Fruit fly (Drosophila melanogaster) whole organism, prepupa: ENCODE results near the gene Ubr3.

Experiments used
- CG10631 ChIP-seq: fragments of 200-800 bp; sonication (Bioruptor generic); optimal IDR thresholded peaks from 2 replicates; lab custom pipeline; 2016; ENCODE audit warnings: missing biosample characterization, missing genetic modification characterization
- CG10669 ChIP-seq: fragments of 200-800 bp; sonication (Bioruptor generic); optimal IDR thresholded peaks from 3 replicates; lab custom pipeline; 2018; ENCODE audit warnings: missing biosample characterization, mild to moderate bottlenecking, missing genetic modification characterization, moderate library complexity
- CG11294 ChIP-seq: fragments of 200-800 bp; sonication (Bioruptor generic); IDR thresholded peaks from 2 replicates; pipeline ENCODE4 v1.3.6; 2022; ENCODE audit warnings: missing biosample characterization, missing genetic modification characterization
- CG11762 ChIP-seq: fragments of 200-800 bp; sonication (Bioruptor generic); optimal IDR thresholded peaks from 3 replicates; lab custom pipeline; 2016; ENCODE audit warnings: missing biosample characterization, missing genetic modification characterization; ENCODE audit not compliant: insufficient read depth
- CG11902 ChIP-seq: fragments of 200-800 bp; sonication (Bioruptor generic); optimal IDR thresholded peaks from 3 replicates; lab custom pipeline; 2016; ENCODE audit warnings: missing biosample characterization, missing genetic modification characterization
- CG15336 ChIP-seq: fragments of 200-800 bp; sonication (Bioruptor generic); IDR thresholded peaks from 2 replicates; pipeline ENCODE4 v1.3.6; 2022; ENCODE audit warnings: missing biosample characterization, missing genetic modification characterization
- CG1621 ChIP-seq: fragments of 200-800 bp; sonication (Bioruptor generic); optimal IDR thresholded peaks from 3 replicates; lab custom pipeline; 2018; ENCODE audit warnings: missing biosample characterization, mild to moderate bottlenecking, missing genetic modification characterization
- CG16779 ChIP-seq: fragments of 200-800 bp; sonication (Bioruptor generic); optimal IDR thresholded peaks from 3 replicates; lab custom pipeline; 2017; ENCODE audit warnings: missing biosample characterization, mild to moderate bottlenecking, missing genetic modification characterization
- CG3032 ChIP-seq: fragments of 200-800 bp; optimal IDR thresholded peaks from 2 replicates; lab custom pipeline; 2019; ENCODE audit warnings: missing biosample characterization, mild to moderate bottlenecking, missing genetic modification characterization, moderate library complexity
- CG31627 ChIP-seq: fragments of 200-800 bp; sonication (Bioruptor generic); optimal IDR thresholded peaks from 3 replicates; lab custom pipeline; 2016; ENCODE audit warnings: missing biosample characterization, missing genetic modification characterization
- CG32006 ChIP-seq: fragments of 200-800 bp; sonication (Bioruptor generic); optimal IDR thresholded peaks from 3 replicates; lab custom pipeline; 2017; ENCODE audit warnings: missing biosample characterization, mild to moderate bottlenecking, missing genetic modification characterization
- CG34406 ChIP-seq: fragments of 200-800 bp; sonication (Bioruptor generic); optimal IDR thresholded peaks from 3 replicates; lab custom pipeline; 2016; ENCODE audit warnings: missing biosample characterization, missing genetic modification characterization
- CG4318 ChIP-seq: fragments of 200-800 bp; sonication (Bioruptor generic); optimal IDR thresholded peaks from 3 replicates; lab custom pipeline; 2017; ENCODE audit warnings: missing biosample characterization, mild to moderate bottlenecking, missing genetic modification characterization
- CG6163 ChIP-seq: fragments of 200-800 bp; sonication (Bioruptor generic); IDR thresholded peaks from 3 replicates; pipeline ENCODE4 v1.3.6; 2022; ENCODE audit warnings: missing biosample characterization, missing genetic modification characterization
- CG6276 ChIP-seq: fragments of 200-800 bp; sonication (Bioruptor generic); optimal IDR thresholded peaks from 2 replicates; lab custom pipeline; 2017; ENCODE audit warnings: missing biosample characterization, mild to moderate bottlenecking, missing genetic modification characterization
- CG7368 ChIP-seq: fragments of 200-800 bp; sonication (Bioruptor generic); optimal IDR thresholded peaks from 3 replicates; lab custom pipeline; 2016; ENCODE audit warnings: missing biosample characterization, missing genetic modification characterization
- CG8119 ChIP-seq: fragments of 200-800 bp; sonication (Bioruptor generic); IDR thresholded peaks from 3 replicates; pipeline ENCODE4 v1.3.6; 2022; ENCODE audit warnings: missing biosample characterization, missing genetic modification characterization
- Eip75B ChIP-seq: fragments of 200-800 bp; sonication (Bioruptor generic); optimal IDR thresholded peaks from 3 replicates; lab custom pipeline; 2016; ENCODE audit warnings: missing biosample characterization, missing genetic modification characterization
- Eip93F ChIP-seq: fragments of 200-800 bp; sonication (Bioruptor generic); optimal IDR thresholded peaks from 2 replicates; lab custom pipeline; 2016; ENCODE audit warnings: missing biosample characterization, mild to moderate bottlenecking, missing genetic modification characterization
- Ets21C ChIP-seq: fragments of 200-800 bp; sonication (Bioruptor generic); optimal IDR thresholded peaks from 3 replicates; lab custom pipeline; 2016; ENCODE audit warnings: missing biosample characterization, missing genetic modification characterization
- Ets96B ChIP-seq: fragments of 200-800 bp; optimal IDR thresholded peaks from 2 replicates; lab custom pipeline; 2019; ENCODE audit warnings: missing biosample characterization, mild to moderate bottlenecking, missing genetic modification characterization, moderate library complexity
- Gug ChIP-seq: fragments of 200-800 bp; sonication (Bioruptor generic); IDR thresholded peaks from 2 replicates; pipeline ENCODE4 v1.3.6; 2022; ENCODE audit warnings: missing biosample characterization, missing genetic modification characterization
- Hr38 ChIP-seq: sonication (Bioruptor generic); optimal IDR thresholded peaks from 2 replicates; lab custom pipeline; 2016; ENCODE audit warnings: missing biosample characterization, missing genetic modification characterization
- Hr39 ChIP-seq: fragments of 200-800 bp; sonication (Bioruptor generic); optimal IDR thresholded peaks from 2 replicates; lab custom pipeline; 2016; ENCODE audit warnings: missing biosample characterization, missing genetic modification characterization
- Hr4 ChIP-seq: fragments of 200-800 bp; sonication (Bioruptor generic); optimal IDR thresholded peaks from 3 replicates; lab custom pipeline; 2016; ENCODE audit warnings: missing biosample characterization, missing genetic modification characterization
- Lpt ChIP-seq: fragments of 200-800 bp; sonication (Bioruptor generic); optimal IDR thresholded peaks from 3 replicates; lab custom pipeline; 2016; ENCODE audit warnings: missing biosample characterization, missing genetic modification characterization
- Met ChIP-seq: fragments of 200-800 bp; sonication (Bioruptor generic); optimal IDR thresholded peaks from 3 replicates; lab custom pipeline; 2016; ENCODE audit warnings: missing biosample characterization, missing genetic modification characterization
- OdsH ChIP-seq: fragments of 200-800 bp; sonication (Bioruptor generic); optimal IDR thresholded peaks from 3 replicates; lab custom pipeline; 2016; ENCODE audit warnings: missing biosample characterization, missing genetic modification characterization
- Smox ChIP-seq: fragments of 200-800 bp; sonication (Bioruptor generic); optimal IDR thresholded peaks from 3 replicates; lab custom pipeline; 2016; ENCODE audit warnings: missing biosample characterization, missing genetic modification characterization
- Sox102F ChIP-seq: fragments of 200-800 bp; sonication (Bioruptor generic); optimal IDR thresholded peaks from 2 replicates; lab custom pipeline; 2016; ENCODE audit warnings: missing biosample characterization, mild to moderate bottlenecking, missing genetic modification characterization
- Sox14 ChIP-seq: fragments of 200-800 bp; sonication (Bioruptor generic); optimal IDR thresholded peaks from 3 replicates; lab custom pipeline; 2016; ENCODE audit warnings: missing biosample characterization, missing genetic modification characterization
- Sox15 ChIP-seq: fragments of 200-800 bp; sonication (Bioruptor generic); optimal IDR thresholded peaks from 3 replicates; lab custom pipeline; 2016; ENCODE audit warnings: missing biosample characterization, missing genetic modification characterization
- achi ChIP-seq: fragments of 200-800 bp; sonication (Bioruptor generic); optimal IDR thresholded peaks from 3 replicates; lab custom pipeline; 2016; ENCODE audit warnings: missing biosample characterization, missing genetic modification characterization
- acj6 ChIP-seq: fragments of 200-800 bp; sonication (Bioruptor generic); optimal IDR thresholded peaks from 3 replicates; lab custom pipeline; 2016; ENCODE audit warnings: missing biosample characterization, missing genetic modification characterization
- dac ChIP-seq: fragments of 200-800 bp; sonication (Bioruptor generic); optimal IDR thresholded peaks from 2 replicates; lab custom pipeline; 2017; ENCODE audit warnings: missing biosample characterization, mild to moderate bottlenecking, missing genetic modification characterization
- dsx ChIP-seq: fragments of 200-800 bp; optimal IDR thresholded peaks from 3 replicates; lab custom pipeline; 2019; ENCODE audit warnings: missing biosample characterization, mild to moderate bottlenecking, missing genetic modification characterization, moderate library complexity; ENCODE audit not compliant: poor library complexity, severe bottlenecking
- eg ChIP-seq: fragments of 200-800 bp; sonication (Bioruptor generic); IDR thresholded peaks from 3 replicates; pipeline ENCODE4 v1.3.6; 2022; ENCODE audit warnings: missing biosample characterization, missing genetic modification characterization
- fd59A ChIP-seq: fragments of 200-800 bp; sonication (Bioruptor generic); optimal IDR thresholded peaks from 2 replicates; lab custom pipeline; 2017; ENCODE audit warnings: missing biosample characterization, mild to moderate bottlenecking, missing genetic modification characterization, missing genetic modification reagents
- fd85E ChIP-seq: fragments of 200-800 bp; sonication (Bioruptor generic); optimal IDR thresholded peaks from 3 replicates; lab custom pipeline; 2016; ENCODE audit warnings: missing biosample characterization, missing genetic modification characterization
- fkh ChIP-seq: fragments of 200-800 bp; sonication (Bioruptor generic); optimal IDR thresholded peaks from 3 replicates; lab custom pipeline; 2017; ENCODE audit warnings: missing biosample characterization, mild to moderate bottlenecking, missing genetic modification characterization, moderate library complexity
- lz ChIP-seq: fragments of 200-800 bp; sonication (Bioruptor generic); optimal IDR thresholded peaks from 3 replicates; lab custom pipeline; 2016; ENCODE audit warnings: missing biosample characterization, missing genetic modification characterization
- pdm3 ChIP-seq: fragments of 200-800 bp; sonication (Bioruptor generic); optimal IDR thresholded peaks from 3 replicates; lab custom pipeline; 2016; ENCODE audit warnings: missing biosample characterization, missing genetic modification characterization
- salr ChIP-seq, 2 experiments: fragments of 200-800 bp; sonication (Bioruptor generic); optimal IDR thresholded peaks; 3 replicates each; lab custom pipeline; 2016 to 2018; ENCODE audit warnings: missing biosample characterization in 2 of 2, missing genetic modification characterization in 2 of 2, mild to moderate bottlenecking in 1 of 2
- ss ChIP-seq, 2 experiments: fragments of 200-800 bp; sonication (Bioruptor generic); optimal IDR thresholded peaks; 2 replicates in 1 of 2; 3 replicates in 1 of 2; lab custom pipeline; 2017 to 2018; ENCODE audit warnings: mild to moderate bottlenecking in 2 of 2, missing biosample characterization in 2 of 2, missing genetic modification characterization in 2 of 2, moderate library complexity in 1 of 2
- svp ChIP-seq: fragments of 200-800 bp; sonication (Bioruptor generic); peaks from one replicate; lab custom pipeline; 2016; ENCODE audit warnings: missing biosample characterization, missing genetic modification characterization
- vri ChIP-seq: fragments of 200-800 bp; sonication (Bioruptor generic); optimal IDR thresholded peaks from 3 replicates; lab custom pipeline; 2016; ENCODE audit warnings: missing biosample characterization, mild to moderate bottlenecking, missing genetic modification characterization

Ubr3 gene

DNA sequence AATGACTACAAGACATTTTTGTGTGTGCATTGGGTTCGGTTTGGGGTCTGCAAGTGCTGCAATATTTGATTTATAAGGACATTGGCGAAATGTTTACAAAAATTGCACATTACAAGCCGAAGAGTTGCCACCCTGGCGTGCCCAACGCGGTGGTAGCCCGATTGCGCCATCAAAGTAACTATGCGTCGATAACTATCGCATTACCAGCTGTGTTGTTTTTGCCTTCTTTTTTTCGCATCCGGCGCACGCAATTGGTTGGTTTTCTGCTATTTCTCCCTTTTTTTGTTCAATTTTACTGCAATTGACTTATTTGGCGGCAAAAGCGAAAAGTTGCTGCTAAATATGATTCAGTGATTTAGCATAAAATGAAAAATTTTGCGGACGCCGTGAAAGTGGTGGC is 1.0 kb upstream of the Ubr3 start, which contains the start of gene RpS14b (continued):
- TF ChIP-seq CG8119 (no peak; the same call in 2 of the 3 replicates), Hr38 (GFP tag; lab: Kevin White, UChicago) (no peak), Eip75B (GFP tag; lab: Kevin White, UChicago) (peak; percentile 36), Lpt (GFP tag; lab: Kevin White, UChicago) (no peak), CG6276 (GFP tag; lab: Kevin White, UChicago) (no peak), ss (GFP tag; optimal IDR thresholded peaks at IDR 0.05; lab: Kevin White, UChicago) (peak; percentile 59 to 70), fkh (peak; percentile 60), Ets96B (tag; lab: Kevin White, UChicago) (peak; percentile 14), CG10669 (GFP tag; lab: Kevin White, UChicago) (peak; percentile 28), OdsH (GFP tag; lab: Kevin White, UChicago) (peak; percentile 56), fd85E (GFP tag; lab: Kevin White, UChicago) (peak; percentile 11), Hr4 (GFP tag; lab: Kevin White, UChicago) (no peak), Sox14 (GFP tag; lab: Kevin White, UChicago) (peak; percentile 48), Eip93F (GFP tag; lab: Kevin White, UChicago) (no peak)

DNA sequence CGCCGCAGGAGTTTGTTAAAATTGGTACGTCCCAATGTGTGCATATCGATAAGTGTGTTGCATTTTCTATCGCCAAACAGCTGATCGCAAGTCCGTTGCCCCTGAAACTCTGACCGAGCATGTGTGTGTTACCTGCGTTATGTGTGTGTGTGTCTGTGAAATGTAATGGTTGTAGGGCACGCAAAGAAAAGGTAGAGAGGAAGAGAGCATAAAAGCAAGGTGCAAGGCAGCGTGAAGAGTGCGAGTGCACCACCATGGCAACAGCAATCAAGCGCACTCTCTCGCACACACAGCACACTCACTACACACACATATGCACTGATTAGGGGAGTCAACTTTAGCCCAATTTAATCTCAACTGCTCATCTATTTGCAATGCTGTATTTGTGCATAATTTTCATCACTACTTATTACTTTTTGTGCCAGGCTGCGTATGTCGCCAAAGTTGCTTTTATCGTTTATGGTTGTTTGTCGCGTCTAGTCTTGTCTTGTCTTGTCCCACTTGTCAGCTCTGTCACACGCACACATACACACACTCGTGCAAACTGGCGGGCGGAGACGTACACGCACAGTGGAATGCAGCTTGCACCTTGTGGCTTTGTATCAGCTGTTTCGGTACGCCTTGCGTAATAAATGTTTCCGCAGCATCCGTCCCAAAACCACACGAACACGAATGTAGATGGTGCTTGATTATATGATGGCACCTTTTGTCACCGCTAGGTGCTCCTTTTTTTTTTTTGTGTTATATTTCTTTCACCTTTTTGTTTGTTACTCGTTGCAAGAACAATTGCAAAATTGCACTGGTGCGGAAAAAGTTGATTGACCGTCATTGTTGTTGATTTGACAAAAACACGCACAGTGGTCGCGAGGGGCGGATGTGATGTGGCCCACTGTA is 2.1 kb downstream of the Ubr3 start:
- peak; percentile 64 for TF ChIP-seq CG11902 (GFP tag; lab: Kevin White, UChicago)
- peak; percentile 75 for TF ChIP-seq CG6163 (GFP tag; lab: Robert Waterston, UW)
- TF ChIP-seq Sox102F (GFP tag; lab: Kevin White, UChicago) = peak; percentile 81
- TF ChIP-seq lz (GFP tag; lab: Kevin White, UChicago) = peak; percentile 91
- peak; percentile 82 for TF ChIP-seq Smox (GFP tag; lab: Kevin White, UChicago)
- peak; percentile 86 for TF ChIP-seq pdm3 (GFP tag; lab: Kevin White, UChicago)
- peak; percentile 85 for TF ChIP-seq CG15336 (GFP tag; lab: Robert Waterston, UW)
- TF ChIP-seq svp (GFP tag; lab: Kevin White, UChicago) = peak; percentile 95
- TF ChIP-seq Gug (GFP tag; lab: Robert Waterston, UW) = peak; percentile 74
- TF ChIP-seq Sox14 (GFP tag; lab: Kevin White, UChicago) = peak; percentile 88
- peak; percentile 78 for TF ChIP-seq acj6
- peak; percentile 88 for TF ChIP-seq Hr4 (GFP tag; lab: Kevin White, UChicago)
- TF ChIP-seq CG7368 (GFP tag; lab: Kevin White, UChicago) = peak; percentile 67
- TF ChIP-seq Ets96B (tag; lab: Kevin White, UChicago) = peak; percentile 62
- peak; percentile 87 for TF ChIP-seq CG31627 (GFP tag; lab: Kevin White, UChicago)
- TF ChIP-seq fd85E (GFP tag; lab: Kevin White, UChicago) = peak; percentile 42
- TF ChIP-seq fd59A (GFP tag; lab: Kevin White, UChicago) = peak; percentile 83
- TF ChIP-seq eg (GFP tag; lab: Robert Waterston, UW) = peak; percentile 81
- TF ChIP-seq CG34406 = peak; percentile 78
- TF ChIP-seq OdsH (GFP tag; lab: Kevin White, UChicago) = peak; percentile 80
- peak; percentile 85 for TF ChIP-seq CG10631 (GFP tag; lab: Kevin White, UChicago)
- TF ChIP-seq Hr38 (GFP tag; lab: Kevin White, UChicago) = peak; percentile 2
- TF ChIP-seq Ets21C (GFP tag; lab: Kevin White, UChicago) = peak; percentile 83
- TF ChIP-seq CG1621 (tag; lab: Kevin White, UChicago) = peak; percentile 57
- TF ChIP-seq CG11294 (GFP tag; lab: Robert Waterston, UW) = peak; percentile 81
- TF ChIP-seq CG11762 (GFP tag; lab: Kevin White, UChicago) = peak; percentile 78
- TF ChIP-seq dac = peak; percentile 87
- peak; percentile 39 for TF ChIP-seq vri (GFP tag; lab: Kevin White, UChicago)
- peak; percentile 87 for TF ChIP-seq CG8119
- TF ChIP-seq ss (GFP tag; optimal IDR thresholded peaks at IDR 0.05; lab: Kevin White, UChicago) = peak; percentile 64 to 75
- TF ChIP-seq CG16779 (tag; lab: Kevin White, UChicago) = peak; percentile 67
- peak; percentile 91 for TF ChIP-seq Hr39 (GFP tag; lab: Kevin White, UChicago)
- peak; percentile 92 for TF ChIP-seq CG4318 (GFP tag; lab: Kevin White, UChicago)
- peak; percentile 56 for TF ChIP-seq dsx (GFP tag; lab: Kevin White, UChicago)
- TF ChIP-seq Met (GFP tag; lab: Kevin White, UChicago) = peak; percentile 89
- peak; percentile 96 for TF ChIP-seq CG32006 (GFP tag; lab: Kevin White, UChicago)
- peak; percentile 80 for TF ChIP-seq Sox15 (GFP tag; lab: Kevin White, UChicago)
- peak; percentile 83 for TF ChIP-seq achi (GFP tag; lab: Kevin White, UChicago)
- peak; percentile 70 for TF ChIP-seq CG3032 (tag; lab: Kevin White, UChicago)
- TF ChIP-seq salr (GFP tag; optimal IDR thresholded peaks at IDR 0.05; lab: Kevin White, UChicago) = peak; percentile 22 to 83
- TF ChIP-seq Eip93F (GFP tag; lab: Kevin White, UChicago) = no peak
- TF ChIP-seq Lpt (GFP tag; lab: Kevin White, UChicago) = peak; percentile 50
